Worm (Caenorhabditis elegans): ENCODE data around the gene C29E4.14.

- TF ChIP-seq bed-1 (GFP tag; IDR thresholded peaks at IDR 0.05) (no peak), mxl-1 (tag; optimal IDR thresholded peaks at IDR 0.05) (no peak), madf-3 (GFP tag; IDR thresholded peaks at IDR 0.05) (no peak), nhr-27 (tag; optimal IDR thresholded peaks at IDR 0.05) (no peak), F39B2.1 (GFP tag; IDR thresholded peaks at IDR 0.05) (no peak), tlf-1 (GFP tag; optimal IDR thresholded peaks at IDR 0.05) (no peak), pbrm-1 (GFP tag; IDR thresholded peaks at IDR 0.05) (no peak), let-607 (tag; optimal IDR thresholded peaks at IDR 0.05) (no peak), rec-8 (tag; optimal IDR thresholded peaks at IDR 0.05) (no peak), ztf-6 (GFP tag; IDR thresholded peaks at IDR 0.05) (no peak), C06A6.2 (GFP tag; conservative IDR thresholded peaks at IDR 0.05) (no peak), hmg-20 (GFP tag; IDR thresholded peaks at IDR 0.05) (no peak)
Measured at ce11 chrIII:7907515-7907914, 12.4 kb upstream of the C29E4.14 start, which contains the start of gene pcp-5.
